Worm (Caenorhabditis elegans): Measurements from ENCODE around the gene C01F1.6.

The C01F1.6 gene

ce11 chrII:4299227-4299703 lies 11.3 kb upstream of the C01F1.6 start, which contains the start of gene sco-1:
Gene sco-1 (plus strand): TSS chrII:4299653.
- peak; percentile 92 for TF ChIP-seq him-1 (tag; optimal IDR thresholded peaks at IDR 0.05)
- TF ChIP-seq W03F9.2 (tag; optimal IDR thresholded peaks at IDR 0.05) = peak; percentile 95
- no peak for TF ChIP-seq dao-5 (tag; optimal IDR thresholded peaks at IDR 0.05)

- TF ChIP-seq dao-5 (tag; optimal IDR thresholded peaks at IDR 0.05) (no peak), W03F9.2 (tag; optimal IDR thresholded peaks at IDR 0.05) (no peak), him-1 (tag; optimal IDR thresholded peaks at IDR 0.05) (no peak)
Measured at ce11 chrII:4297259-4297658, 9.2 kb upstream of the C01F1.6 start.

- TF ChIP-seq W03F9.2 (tag; optimal IDR thresholded peaks at IDR 0.05) (no peak), dao-5 (tag; optimal IDR thresholded peaks at IDR 0.05) (no peak)
Measured at ce11 chrII:4294801-4295200, 6.8 kb upstream of the C01F1.6 start, which contains the start of gene rml-4. Gene rml-4 (plus strand): TSS chrII:4295101.

ce11 chrII:4294189-4294588 lies 6.2 kb upstream of the C01F1.6 start:
- TF ChIP-seq dao-5 (tag; optimal IDR thresholded peaks at IDR 0.05) (no peak), him-1 (tag; optimal IDR thresholded peaks at IDR 0.05) (no peak), W03F9.2 (tag; optimal IDR thresholded peaks at IDR 0.05) (no peak)

ce11 chrII:4293027-4293522 lies 5.1 kb upstream of the C01F1.6 start:
- TF ChIP-seq dao-5 (tag; optimal IDR thresholded peaks at IDR 0.05) (no peak), him-1 (tag; optimal IDR thresholded peaks at IDR 0.05) (no peak), W03F9.2 (tag; optimal IDR thresholded peaks at IDR 0.05) (no peak)

ce11 chrII:4291799-4292198 lies 3.8 kb upstream of the C01F1.6 start:
- TF ChIP-seq dao-5 (tag; optimal IDR thresholded peaks at IDR 0.05) = no peak
- TF ChIP-seq him-1 (tag; optimal IDR thresholded peaks at IDR 0.05) = no peak
- no peak for TF ChIP-seq W03F9.2 (tag; optimal IDR thresholded peaks at IDR 0.05)

- TF ChIP-seq dao-5 (tag; optimal IDR thresholded peaks at IDR 0.05) (no peak), W03F9.2 (tag; optimal IDR thresholded peaks at IDR 0.05) (no peak), him-1 (tag; optimal IDR thresholded peaks at IDR 0.05) (no peak)
Measured at ce11 chrII:4288572-4288971, 561 bp upstream of the C01F1.6 start.

- TF ChIP-seq dao-5 (tag; optimal IDR thresholded peaks at IDR 0.05) = no peak
- TF ChIP-seq W03F9.2 (tag; optimal IDR thresholded peaks at IDR 0.05) = no peak
- no peak for TF ChIP-seq him-1 (tag; optimal IDR thresholded peaks at IDR 0.05)
Measured at ce11 chrII:4286921-4287320, 1.1 kb downstream of the C01F1.6 start.

- no peak for TF ChIP-seq him-1 (tag; optimal IDR thresholded peaks at IDR 0.05)
- TF ChIP-seq W03F9.2 (tag; optimal IDR thresholded peaks at IDR 0.05) = no peak
- TF ChIP-seq dao-5 (tag; optimal IDR thresholded peaks at IDR 0.05) = no peak
Measured at ce11 chrII:4284305-4285193, 3.5 kb downstream of the C01F1.6 start.

ce11 chrII:4281743-4282142 lies 6.3 kb downstream of the C01F1.6 start, which contains the start of gene C01F1.5:
Gene C01F1.5 (minus strand): TSS chrII:4281845.
- TF ChIP-seq W03F9.2 (tag; optimal IDR thresholded peaks at IDR 0.05) (no peak), him-1 (tag; optimal IDR thresholded peaks at IDR 0.05) (no peak), dao-5 (tag; optimal IDR thresholded peaks at IDR 0.05) (no peak)

ce11 chrII:4277639-4278038 lies 10.4 kb downstream of the C01F1.6 start:
- TF ChIP-seq dao-5 (tag; optimal IDR thresholded peaks at IDR 0.05) (no peak), him-1 (tag; optimal IDR thresholded peaks at IDR 0.05) (no peak), W03F9.2 (tag; optimal IDR thresholded peaks at IDR 0.05) (no peak)

ce11 chrII:4276924-4277323 lies 11.1 kb downstream of the C01F1.6 start:
- TF ChIP-seq him-1 (tag; optimal IDR thresholded peaks at IDR 0.05) = no peak

ce11 chrII:4275637-4276252 lies 12.3 kb downstream of the C01F1.6 start, which contains the start of gene npr-42:
Gene npr-42 (plus strand): TSS chrII:4276202.
- TF ChIP-seq dao-5 (tag; optimal IDR thresholded peaks at IDR 0.05) (no peak), W03F9.2 (tag; optimal IDR thresholded peaks at IDR 0.05) (no peak), him-1 (tag; optimal IDR thresholded peaks at IDR 0.05) (no peak)

- TF ChIP-seq dao-5 (tag; optimal IDR thresholded peaks at IDR 0.05) = no peak
- TF ChIP-seq W03F9.2 (tag; optimal IDR thresholded peaks at IDR 0.05) = no peak
- no peak for TF ChIP-seq him-1 (tag; optimal IDR thresholded peaks at IDR 0.05)
Measured at ce11 chrII:4267711-4268110, 20.3 kb downstream of the C01F1.6 start.

All from whole organism, L4/young adult.